Fruit fly (Drosophila melanogaster) whole organism, embryonic: Measurements from ENCODE around the gene CG14676.

Source experiments
- Antp ChIP-seq: fragments of 200-800 bp; sonication (Bioruptor generic); optimal IDR thresholded peaks from 3 replicates; lab custom pipeline; 2016; ENCODE audit warnings: missing biosample characterization, missing genetic modification characterization
- Awh ChIP-seq: fragments of 200-800 bp; sonication (Bioruptor generic); IDR thresholded peaks from 2 replicates; pipeline ENCODE4, ENCODE4 v1.3.6; 2022; ENCODE audit warnings: missing biosample characterization, missing genetic modification characterization
- B-H2 ChIP-seq: fragments of 200-800 bp; sonication (Bioruptor generic); optimal IDR thresholded peaks from 2 replicates; lab custom pipeline; 2018; ENCODE audit warnings: missing biosample characterization, mild to moderate bottlenecking, missing genetic modification characterization
- BEAF-32 ChIP-seq: fragments of 200-800 bp; sonication (Bioruptor generic); optimal IDR thresholded peaks from 3 replicates; lab custom pipeline; 2017; ENCODE audit warnings: missing biosample characterization, missing genetic modification characterization, mild to moderate bottlenecking, moderate library complexity, missing genetic modification reagents
- Blimp-1 ChIP-seq: fragments of 200-800 bp; sonication (Bioruptor generic); optimal IDR thresholded peaks from 3 replicates; lab custom pipeline; 2018; ENCODE audit warnings: missing biosample characterization, missing genetic modification characterization, mild to moderate bottlenecking, moderate library complexity, missing genetic modification reagents
- CG10462 ChIP-seq: fragments of 200-800 bp; sonication (Bioruptor generic); optimal IDR thresholded peaks from 2 replicates; lab custom pipeline; 2016; ENCODE audit warnings: missing biosample characterization, missing genetic modification characterization
- CG10543 ChIP-seq: fragments of 200-800 bp; sonication (Bioruptor generic); optimal IDR thresholded peaks from 3 replicates; lab custom pipeline; 2017; ENCODE audit warnings: missing biosample characterization, mild to moderate bottlenecking, missing genetic modification characterization, moderate library complexity
- CG11696 ChIP-seq: fragments of 200-800 bp; sonication (Bioruptor generic); IDR thresholded peaks from 2 replicates; pipeline ENCODE4 v1.3.6; 2022; ENCODE audit warnings: missing biosample characterization, missing genetic modification characterization
- CG12769 ChIP-seq: fragments of 200-800 bp; sonication (Bioruptor generic); optimal IDR thresholded peaks from 2 replicates; lab custom pipeline; 2019; ENCODE audit warnings: missing biosample characterization, mild to moderate bottlenecking, missing genetic modification characterization, moderate library complexity
- CG15011 ChIP-seq: fragments of 200-800 bp; sonication (Bioruptor generic); optimal IDR thresholded peaks from 3 replicates; lab custom pipeline; 2018; ENCODE audit warnings: missing biosample characterization, mild to moderate bottlenecking, missing genetic modification characterization
- CG16813 ChIP-seq: fragments of 200-800 bp; sonication (Bioruptor generic); IDR thresholded peaks from 3 replicates; pipeline ENCODE4 v1.3.6; 2022; ENCODE audit warnings: missing biosample characterization, missing genetic modification characterization; ENCODE audit not compliant: partially characterized antibody
- CG16863 ChIP-seq: fragments of 200-800 bp; sonication (Bioruptor generic); optimal IDR thresholded peaks from 3 replicates; lab custom pipeline; 2016; ENCODE audit warnings: missing biosample characterization, missing genetic modification characterization
- CG17328 ChIP-seq: fragments of 200-800 bp; sonication (Bioruptor generic); IDR thresholded peaks from 2 replicates; pipeline ENCODE4 v1.3.6; 2022; ENCODE audit warnings: missing biosample characterization, missing genetic modification characterization
- CG17802 ChIP-seq: fragments of 200-800 bp; sonication (Bioruptor generic); optimal IDR thresholded peaks from 2 replicates; lab custom pipeline; 2018; ENCODE audit warnings: missing biosample characterization, mild to moderate bottlenecking, missing genetic modification characterization, moderate library complexity
- CG3838 ChIP-seq: fragments of 200-800 bp; sonication (Bioruptor generic); optimal IDR thresholded peaks from 3 replicates; lab custom pipeline; 2016; ENCODE audit warnings: missing biosample characterization, missing genetic modification characterization
- CG5180 ChIP-seq: fragments of 200-800 bp; sonication (Bioruptor generic); optimal IDR thresholded peaks from 3 replicates; lab custom pipeline; 2017; ENCODE audit warnings: missing biosample characterization, missing genetic modification characterization, mild to moderate bottlenecking, moderate library complexity, missing genetic modification reagents
- CG6854 ChIP-seq: fragments of 200-800 bp; sonication (Bioruptor generic); optimal IDR thresholded peaks from 3 replicates; lab custom pipeline; 2017; ENCODE audit warnings: missing biosample characterization, mild to moderate bottlenecking, missing genetic modification characterization
- CG7372 ChIP-seq: fragments of 200-800 bp; sonication (Bioruptor generic); IDR thresholded peaks from 2 replicates; pipeline ENCODE4 v1.3.6; 2022; ENCODE audit warnings: missing biosample characterization, missing genetic modification characterization
- CG7745 ChIP-seq: fragments of 200-800 bp; sonication (Bioruptor generic); optimal IDR thresholded peaks from 2 replicates; lab custom pipeline; 2018; ENCODE audit warnings: missing biosample characterization, mild to moderate bottlenecking, missing genetic modification characterization, moderate library complexity
- CG7963 ChIP-seq: fragments of 200-800 bp; sonication (Bioruptor generic); IDR thresholded peaks from 3 replicates; pipeline ENCODE4 v1.3.6; 2022; ENCODE audit warnings: missing biosample characterization, missing genetic modification characterization; ENCODE audit not compliant: partially characterized antibody
- CG8944 ChIP-seq: fragments of 200-800 bp; sonication (Bioruptor generic); optimal IDR thresholded peaks from 3 replicates; lab custom pipeline; 2016; ENCODE audit warnings: missing biosample characterization, missing genetic modification characterization
- CoRest ChIP-seq: fragments of 200-800 bp; sonication (Bioruptor generic); optimal IDR thresholded peaks from 3 replicates; lab custom pipeline; 2018; ENCODE audit warnings: missing biosample characterization, mild to moderate bottlenecking, missing genetic modification characterization, moderate library complexity
- ERR ChIP-seq: fragments of 200-800 bp; sonication (Bioruptor generic); optimal IDR thresholded peaks from 2 replicates; lab custom pipeline; 2016; ENCODE audit warnings: missing biosample characterization, missing genetic modification characterization
- HLH4C ChIP-seq: fragments of 200-800 bp; sonication (Bioruptor generic); IDR thresholded peaks from 3 replicates; pipeline ENCODE4 v1.3.6; 2022; ENCODE audit warnings: missing biosample characterization, missing genetic modification characterization; ENCODE audit not compliant: partially characterized antibody
- Hr51 ChIP-seq, 2 experiments: fragments of 200-800 bp; sonication (Bioruptor generic); optimal IDR thresholded peaks; 2 replicates in 1 of 2; 3 replicates in 1 of 2; lab custom pipeline; 2016 to 2018; ENCODE audit warnings: missing biosample characterization in 2 of 2, missing genetic modification characterization in 2 of 2, mild to moderate bottlenecking in 1 of 2, moderate library complexity in 1 of 2
- Lim3 ChIP-seq: fragments of 200-800 bp; sonication (Bioruptor generic); IDR thresholded peaks from 2 replicates; pipeline ENCODE4 v1.3.6; 2022; ENCODE audit warnings: missing biosample characterization, missing genetic modification characterization
- Lpt ChIP-seq: fragments of >200 bp; optimal IDR thresholded peaks from 2 replicates; lab custom pipeline; 2018; ENCODE audit warnings: missing biosample characterization, missing genetic modification characterization
- MTF-1 ChIP-seq: fragments of 200-800 bp; sonication (Bioruptor generic); optimal IDR thresholded peaks from 2 replicates; lab custom pipeline; 2018; ENCODE audit warnings: missing biosample characterization, mild to moderate bottlenecking, missing genetic modification characterization, borderline replicate concordance
- Mes4 ChIP-seq: fragments of 200-800 bp; sonication (Bioruptor generic); optimal IDR thresholded peaks from 2 replicates; lab custom pipeline; 2016; ENCODE audit warnings: missing biosample characterization, missing genetic modification characterization
- Poxn ChIP-seq: fragments of 200-800 bp; sonication (Bioruptor generic); IDR thresholded peaks from 2 replicates; pipeline ENCODE4 v1.3.6; 2022; ENCODE audit warnings: missing biosample characterization, missing genetic modification characterization
- YL-1 ChIP-seq: fragments of 200-800 bp; sonication (Bioruptor generic); optimal IDR thresholded peaks from 3 replicates; lab custom pipeline; 2017; ENCODE audit warnings: missing biosample characterization, mild to moderate bottlenecking, missing genetic modification characterization
- abd-A ChIP-seq: fragments of 200-800 bp; sonication (Bioruptor generic); optimal IDR thresholded peaks from 3 replicates; lab custom pipeline; 2019; ENCODE audit warnings: missing biosample characterization, mild to moderate bottlenecking, missing genetic modification characterization, moderate library complexity
- bowl ChIP-seq: fragments of 200-800 bp; sonication (Bioruptor generic); IDR thresholded peaks from 2 replicates; pipeline ENCODE4 v1.3.6; 2022; ENCODE audit warnings: missing biosample characterization, missing genetic modification characterization
- crol ChIP-seq: fragments of 200-800 bp; sonication (Bioruptor generic); IDR thresholded peaks from 2 replicates; pipeline ENCODE4 v1.3.6; 2022; ENCODE audit warnings: missing biosample characterization, missing genetic modification characterization
- cwo ChIP-seq: fragments of 200-800 bp; sonication (Bioruptor generic); optimal IDR thresholded peaks from 3 replicates; lab custom pipeline; 2017; ENCODE audit warnings: missing biosample characterization, missing genetic modification characterization, mild to moderate bottlenecking, moderate library complexity, missing genetic modification reagents
- dmrt11E ChIP-seq: fragments of 200-800 bp; sonication (Bioruptor generic); optimal IDR thresholded peaks from 3 replicates; lab custom pipeline; 2018; ENCODE audit warnings: missing biosample characterization, mild to moderate bottlenecking, missing genetic modification characterization, moderate library complexity
- dmrt99B ChIP-seq: fragments of 200-800 bp; sonication (Bioruptor generic); optimal IDR thresholded peaks from 2 replicates; lab custom pipeline; 2018; ENCODE audit warnings: missing biosample characterization, mild to moderate bottlenecking, missing genetic modification characterization, moderate library complexity
- ftz-f1 ChIP-seq: fragments of 200-800 bp; sonication (Bioruptor generic); optimal IDR thresholded peaks from 2 replicates; lab custom pipeline; 2016; ENCODE audit warnings: missing biosample characterization, missing genetic modification characterization
- gsb ChIP-seq: fragments of 200-800 bp; sonication (Bioruptor generic); IDR thresholded peaks from 2 replicates; pipeline ENCODE4 v1.3.6; 2022; ENCODE audit warnings: missing biosample characterization, missing genetic modification characterization
- ind ChIP-seq: fragments of 200-800 bp; sonication (Bioruptor generic); optimal IDR thresholded peaks from 3 replicates; lab custom pipeline; 2016; ENCODE audit warnings: missing biosample characterization, missing genetic modification characterization
- jigr1 ChIP-seq: fragments of 200-800 bp; sonication (Bioruptor generic); IDR thresholded peaks from 3 replicates; pipeline ENCODE4 v1.3.6; 2022; ENCODE audit warnings: missing biosample characterization, missing genetic modification characterization
- maf-S ChIP-seq: fragments of 200-800 bp; sonication (Bioruptor generic); optimal IDR thresholded peaks from 2 replicates; lab custom pipeline; 2016; ENCODE audit warnings: missing biosample characterization, missing genetic modification characterization
- onecut ChIP-seq: fragments of 200-800 bp; sonication (Bioruptor generic); IDR thresholded peaks from 2 replicates; pipeline ENCODE4 v1.3.6; 2022; ENCODE audit warnings: missing biosample characterization, missing genetic modification characterization
- otp ChIP-seq: fragments of 200-800 bp; sonication (Bioruptor generic); IDR thresholded peaks from 3 replicates; pipeline ENCODE4, ENCODE4 v1.3.6; 2022; ENCODE audit warnings: missing biosample characterization, missing genetic modification characterization
- pb ChIP-seq: fragments of 200-800 bp; sonication (Bioruptor generic); optimal IDR thresholded peaks from 3 replicates; lab custom pipeline; 2016; ENCODE audit warnings: missing biosample characterization, missing genetic modification characterization
- ranshi ChIP-seq: fragments of 200-800 bp; sonication (Bioruptor generic); IDR thresholded peaks from 2 replicates; pipeline ENCODE4 v1.3.6; 2022; ENCODE audit warnings: missing biosample characterization, missing genetic modification characterization
- row ChIP-seq: fragments of 200-800 bp; sonication (Bioruptor generic); IDR thresholded peaks from 3 replicates; pipeline ENCODE4 v1.3.6; 2022; ENCODE audit warnings: missing biosample characterization, missing genetic modification characterization
- sd ChIP-seq: fragments of 200-800 bp; sonication (Bioruptor generic); optimal IDR thresholded peaks from 3 replicates; lab custom pipeline; 2018; ENCODE audit warnings: missing biosample characterization, mild to moderate bottlenecking, missing genetic modification characterization, moderate library complexity
- shn ChIP-seq: fragments of 200-800 bp; sonication (Bioruptor generic); optimal IDR thresholded peaks from 3 replicates; lab custom pipeline; 2016; ENCODE audit warnings: missing biosample characterization, missing genetic modification characterization
- zfh2 ChIP-seq: fragments of 200-800 bp; sonication (Bioruptor generic); optimal IDR thresholded peaks from 2 replicates; lab custom pipeline; 2016; ENCODE audit warnings: missing biosample characterization, missing genetic modification characterization

CG14676 gene

dm6 chr3R:5861218-5861902, 14.3 kb downstream of the CG14676 start (continued):
- TF ChIP-seq CG16863 (GFP tag; lab: Kevin White, UChicago) (no peak), sd (tag; lab: Kevin White, UChicago) (no peak), bowl (no peak), cwo (peak; percentile 5), CoRest (peak; percentile 47), shn (GFP tag; lab: Kevin White, UChicago) (peak; percentile 7), jigr1 (no peak), B-H2 (GFP tag; lab: Kevin White, UChicago) (no peak), CG10462 (GFP tag; lab: Kevin White, UChicago) (no peak), CG7372 (GFP tag; lab: Robert Waterston, UW) (no peak), otp (no peak), CG11696 (peak; percentile 31; the same call in 1 of the 2 replicates), CG7963 (no peak), CG16813 (no peak), BEAF-32 (GFP tag; lab: Kevin White, UChicago) (no peak), onecut (no peak), YL-1 (GFP tag; lab: Kevin White, UChicago) (no peak), CG5180 (GFP tag; lab: Kevin White, UChicago) (no peak), pb (GFP tag; lab: Kevin White, UChicago) (no peak), Lpt (GFP tag; lab: Kevin White, UChicago) (no peak), maf-S (GFP tag; lab: Kevin White, UChicago) (no peak), ranshi (GFP tag; lab: Robert Waterston, UW) (no peak), CG15011 (peak; percentile 12), crol (GFP tag; lab: Robert Waterston, UW) (no peak), Mes4 (no peak), CG6854 (GFP tag; lab: Kevin White, UChicago) (peak; percentile 3), abd-A (tag; lab: Kevin White, UChicago) (no peak), CG7745 (tag; lab: Kevin White, UChicago) (no peak), CG3838 (GFP tag; lab: Kevin White, UChicago) (no peak), CG17802 (tag; lab: Kevin White, UChicago) (no peak), ERR (GFP tag; lab: Kevin White, UChicago) (no peak), dmrt11E (tag; lab: Kevin White, UChicago) (no peak), Antp (GFP tag; lab: Kevin White, UChicago) (peak; percentile 32), CG10543 (GFP tag; lab: Kevin White, UChicago) (no peak), MTF-1 (no peak), CG8944 (GFP tag; lab: Kevin White, UChicago) (no peak), dmrt99B (tag; lab: Kevin White, UChicago) (no peak), ind (GFP tag; lab: Kevin White, UChicago) (peak; percentile 44), Blimp-1 (GFP tag; lab: Kevin White, UChicago) (no peak), gsb (GFP tag; lab: Robert Waterston, UW) (no peak), Awh (GFP tag; lab: Robert Waterston, UW) (no peak), Poxn (GFP tag; lab: Robert Waterston, UW) (0 out of 2 replicates have a peak, but pooled peaks have one; percentile 26), HLH4C (GFP tag; lab: Robert Waterston, UW) (no peak), ftz-f1 (GFP tag; lab: Kevin White, UChicago) (no peak), Hr51 (GFP tag; optimal IDR thresholded peaks at IDR 0.05; lab: Kevin White, UChicago) (no peak), row (GFP tag; lab: Robert Waterston, UW) (peak; percentile 58), zfh2 (GFP tag; lab: Kevin White, UChicago) (peak; percentile 58), CG12769 (no peak), Lim3 (GFP tag; lab: Robert Waterston, UW) (no peak), CG17328 (GFP tag; lab: Robert Waterston, UW) (0 out of 2 replicates have a peak, but pooled peaks have one; percentile 13)
